Fruit fly (Drosophila melanogaster) whole organism, prepupa: ENCODE measurements around the gene Ctl1.

ENCODE experiments used
- Blimp-1 ChIP-seq: fragments of 200-800 bp; sonication (Bioruptor generic); optimal IDR thresholded peaks from 3 replicates; lab custom pipeline; 2017; ENCODE audit warnings: missing biosample characterization, missing genetic modification characterization, mild to moderate bottlenecking, moderate library complexity, missing genetic modification reagents
- CG10631 ChIP-seq: fragments of 200-800 bp; sonication (Bioruptor generic); optimal IDR thresholded peaks from 2 replicates; lab custom pipeline; 2016; ENCODE audit warnings: missing biosample characterization, missing genetic modification characterization
- CG11294 ChIP-seq: fragments of 200-800 bp; sonication (Bioruptor generic); IDR thresholded peaks from 2 replicates; pipeline ENCODE4 v1.3.6; 2022; ENCODE audit warnings: missing biosample characterization, missing genetic modification characterization
- CG11902 ChIP-seq: fragments of 200-800 bp; sonication (Bioruptor generic); optimal IDR thresholded peaks from 3 replicates; lab custom pipeline; 2016; ENCODE audit warnings: missing biosample characterization, missing genetic modification characterization
- CG1621 ChIP-seq: fragments of 200-800 bp; sonication (Bioruptor generic); optimal IDR thresholded peaks from 3 replicates; lab custom pipeline; 2018; ENCODE audit warnings: missing biosample characterization, mild to moderate bottlenecking, missing genetic modification characterization
- CG16779 ChIP-seq: fragments of 200-800 bp; sonication (Bioruptor generic); optimal IDR thresholded peaks from 3 replicates; lab custom pipeline; 2017; ENCODE audit warnings: missing biosample characterization, mild to moderate bottlenecking, missing genetic modification characterization
- CG31627 ChIP-seq: fragments of 200-800 bp; sonication (Bioruptor generic); optimal IDR thresholded peaks from 3 replicates; lab custom pipeline; 2016; ENCODE audit warnings: missing biosample characterization, missing genetic modification characterization
- CG32006 ChIP-seq: fragments of 200-800 bp; sonication (Bioruptor generic); optimal IDR thresholded peaks from 3 replicates; lab custom pipeline; 2017; ENCODE audit warnings: missing biosample characterization, mild to moderate bottlenecking, missing genetic modification characterization
- CG34406 ChIP-seq: fragments of 200-800 bp; sonication (Bioruptor generic); optimal IDR thresholded peaks from 3 replicates; lab custom pipeline; 2016; ENCODE audit warnings: missing biosample characterization, missing genetic modification characterization
- CG3919 ChIP-seq: fragments of 200-800 bp; sonication (Bioruptor generic); optimal IDR thresholded peaks from 3 replicates; lab custom pipeline; 2016; ENCODE audit warnings: missing biosample characterization, missing genetic modification characterization
- CG6163 ChIP-seq: fragments of 200-800 bp; sonication (Bioruptor generic); IDR thresholded peaks from 3 replicates; pipeline ENCODE4 v1.3.6; 2022; ENCODE audit warnings: missing biosample characterization, missing genetic modification characterization
- CG6276 ChIP-seq: fragments of 200-800 bp; sonication (Bioruptor generic); optimal IDR thresholded peaks from 2 replicates; lab custom pipeline; 2017; ENCODE audit warnings: missing biosample characterization, mild to moderate bottlenecking, missing genetic modification characterization
- CG6792 ChIP-seq: fragments of 200-800 bp; sonication (Bioruptor generic); optimal IDR thresholded peaks from 3 replicates; lab custom pipeline; 2016; ENCODE audit warnings: missing biosample characterization, missing genetic modification characterization
- CG6808 ChIP-seq: fragments of 200-800 bp; sonication (Bioruptor generic); optimal IDR thresholded peaks from 3 replicates; lab custom pipeline; 2017; ENCODE audit warnings: missing biosample characterization, missing genetic modification characterization, mild to moderate bottlenecking, moderate library complexity, missing genetic modification reagents
- CG6854 ChIP-seq: fragments of 200-800 bp; sonication (Bioruptor generic); optimal IDR thresholded peaks from 2 replicates; lab custom pipeline; 2017; ENCODE audit warnings: missing biosample characterization, mild to moderate bottlenecking, missing genetic modification characterization
- CG7368 ChIP-seq: fragments of 200-800 bp; sonication (Bioruptor generic); optimal IDR thresholded peaks from 3 replicates; lab custom pipeline; 2016; ENCODE audit warnings: missing biosample characterization, missing genetic modification characterization
- CG8632 ChIP-seq: fragments of 200-800 bp; sonication (Bioruptor generic); optimal IDR thresholded peaks from 3 replicates; lab custom pipeline; 2016; ENCODE audit warnings: missing biosample characterization, missing genetic modification characterization
- Eip93F ChIP-seq: fragments of 200-800 bp; sonication (Bioruptor generic); optimal IDR thresholded peaks from 2 replicates; lab custom pipeline; 2016; ENCODE audit warnings: missing biosample characterization, mild to moderate bottlenecking, missing genetic modification characterization
- Ets21C ChIP-seq: fragments of 200-800 bp; sonication (Bioruptor generic); optimal IDR thresholded peaks from 3 replicates; lab custom pipeline; 2016; ENCODE audit warnings: missing biosample characterization, missing genetic modification characterization
- Ets96B ChIP-seq: fragments of 200-800 bp; optimal IDR thresholded peaks from 2 replicates; lab custom pipeline; 2019; ENCODE audit warnings: missing biosample characterization, mild to moderate bottlenecking, missing genetic modification characterization, moderate library complexity
- Hr38 ChIP-seq: sonication (Bioruptor generic); optimal IDR thresholded peaks from 2 replicates; lab custom pipeline; 2016; ENCODE audit warnings: missing biosample characterization, missing genetic modification characterization
- Hr39 ChIP-seq: fragments of 200-800 bp; sonication (Bioruptor generic); optimal IDR thresholded peaks from 2 replicates; lab custom pipeline; 2016; ENCODE audit warnings: missing biosample characterization, missing genetic modification characterization
- Hr4 ChIP-seq: fragments of 200-800 bp; sonication (Bioruptor generic); optimal IDR thresholded peaks from 3 replicates; lab custom pipeline; 2016; ENCODE audit warnings: missing biosample characterization, missing genetic modification characterization
- Lpt ChIP-seq: fragments of 200-800 bp; sonication (Bioruptor generic); optimal IDR thresholded peaks from 3 replicates; lab custom pipeline; 2016; ENCODE audit warnings: missing biosample characterization, missing genetic modification characterization
- Met ChIP-seq: fragments of 200-800 bp; sonication (Bioruptor generic); optimal IDR thresholded peaks from 3 replicates; lab custom pipeline; 2016; ENCODE audit warnings: missing biosample characterization, missing genetic modification characterization
- OdsH ChIP-seq: fragments of 200-800 bp; sonication (Bioruptor generic); optimal IDR thresholded peaks from 3 replicates; lab custom pipeline; 2016; ENCODE audit warnings: missing biosample characterization, missing genetic modification characterization
- Sox102F ChIP-seq: fragments of 200-800 bp; sonication (Bioruptor generic); optimal IDR thresholded peaks from 2 replicates; lab custom pipeline; 2016; ENCODE audit warnings: missing biosample characterization, mild to moderate bottlenecking, missing genetic modification characterization
- Sox14 ChIP-seq: fragments of 200-800 bp; sonication (Bioruptor generic); optimal IDR thresholded peaks from 3 replicates; lab custom pipeline; 2016; ENCODE audit warnings: missing biosample characterization, missing genetic modification characterization
- Sox15 ChIP-seq: fragments of 200-800 bp; sonication (Bioruptor generic); optimal IDR thresholded peaks from 3 replicates; lab custom pipeline; 2016; ENCODE audit warnings: missing biosample characterization, missing genetic modification characterization
- achi ChIP-seq: fragments of 200-800 bp; sonication (Bioruptor generic); optimal IDR thresholded peaks from 3 replicates; lab custom pipeline; 2016; ENCODE audit warnings: missing biosample characterization, missing genetic modification characterization
- acj6 ChIP-seq: fragments of 200-800 bp; sonication (Bioruptor generic); optimal IDR thresholded peaks from 3 replicates; lab custom pipeline; 2016; ENCODE audit warnings: missing biosample characterization, missing genetic modification characterization
- cyc ChIP-seq: fragments of 200-800 bp; sonication (Bioruptor generic); optimal IDR thresholded peaks from 3 replicates; lab custom pipeline; 2016; ENCODE audit warnings: missing biosample characterization, missing genetic modification characterization
- dac ChIP-seq: fragments of 200-800 bp; sonication (Bioruptor generic); optimal IDR thresholded peaks from 2 replicates; lab custom pipeline; 2017; ENCODE audit warnings: missing biosample characterization, mild to moderate bottlenecking, missing genetic modification characterization
- esn ChIP-seq: fragments of 200-800 bp; sonication (Bioruptor generic); optimal IDR thresholded peaks from 2 replicates; lab custom pipeline; 2016; ENCODE audit warnings: missing biosample characterization, mild to moderate bottlenecking, missing genetic modification characterization, moderate library complexity
- fd59A ChIP-seq: fragments of 200-800 bp; sonication (Bioruptor generic); optimal IDR thresholded peaks from 2 replicates; lab custom pipeline; 2017; ENCODE audit warnings: missing biosample characterization, mild to moderate bottlenecking, missing genetic modification characterization, missing genetic modification reagents
- fd85E ChIP-seq: fragments of 200-800 bp; sonication (Bioruptor generic); optimal IDR thresholded peaks from 3 replicates; lab custom pipeline; 2016; ENCODE audit warnings: missing biosample characterization, missing genetic modification characterization
- fkh ChIP-seq: fragments of 200-800 bp; sonication (Bioruptor generic); optimal IDR thresholded peaks from 3 replicates; lab custom pipeline; 2017; ENCODE audit warnings: missing biosample characterization, mild to moderate bottlenecking, missing genetic modification characterization, moderate library complexity
- net ChIP-seq: fragments of 200-800 bp; sonication (Bioruptor generic); optimal IDR thresholded peaks from 3 replicates; lab custom pipeline; 2016; ENCODE audit warnings: missing biosample characterization, missing genetic modification characterization
- pdm3 ChIP-seq: fragments of 200-800 bp; sonication (Bioruptor generic); optimal IDR thresholded peaks from 3 replicates; lab custom pipeline; 2016; ENCODE audit warnings: missing biosample characterization, missing genetic modification characterization
- spab ChIP-seq: fragments of 200-800 bp; sonication (Bioruptor generic); optimal IDR thresholded peaks from 2 replicates; lab custom pipeline; 2017; ENCODE audit warnings: missing biosample characterization, mild to moderate bottlenecking, missing genetic modification characterization, missing genetic modification reagents
- svp ChIP-seq: fragments of 200-800 bp; sonication (Bioruptor generic); peaks from one replicate; lab custom pipeline; 2016; ENCODE audit warnings: missing biosample characterization, missing genetic modification characterization
- vri ChIP-seq: fragments of 200-800 bp; sonication (Bioruptor generic); optimal IDR thresholded peaks from 3 replicates; lab custom pipeline; 2016; ENCODE audit warnings: missing biosample characterization, mild to moderate bottlenecking, missing genetic modification characterization

The Ctl1 gene

dm6 chr3L:4269920-4270319, 7.8 kb upstream of the Ctl1 start (continued):
- TF ChIP-seq CG6808 (GFP tag; lab: Kevin White, UChicago), result peak; percentile 79
- TF ChIP-seq CG10631 (GFP tag; lab: Kevin White, UChicago), result peak; percentile 71
- peak; percentile 78 for TF ChIP-seq CG3919 (GFP tag; lab: Kevin White, UChicago)
- peak; percentile 66 for TF ChIP-seq vri (GFP tag; lab: Kevin White, UChicago)
- peak; percentile 30 for TF ChIP-seq Sox14 (GFP tag; lab: Kevin White, UChicago)
- peak; percentile 58 for TF ChIP-seq Hr4 (GFP tag; lab: Kevin White, UChicago)
- TF ChIP-seq esn (GFP tag; lab: Kevin White, UChicago), result peak; percentile 75
- TF ChIP-seq CG6792 (GFP tag; lab: Kevin White, UChicago), result peak; percentile 73
- peak; percentile 33 for TF ChIP-seq CG31627 (GFP tag; lab: Kevin White, UChicago)
- TF ChIP-seq fd59A (GFP tag; lab: Kevin White, UChicago), result peak; percentile 58
- peak; percentile 38 for TF ChIP-seq CG11902 (GFP tag; lab: Kevin White, UChicago)
- TF ChIP-seq Ets21C (GFP tag; lab: Kevin White, UChicago), result peak; percentile 12
- peak; percentile 81 for TF ChIP-seq achi
- peak; percentile 69 for TF ChIP-seq CG8632 (GFP tag; lab: Kevin White, UChicago)
- TF ChIP-seq acj6 (GFP tag; lab: Kevin White, UChicago), result peak; percentile 76
- TF ChIP-seq CG16779 (tag; lab: Kevin White, UChicago), result peak; percentile 64
- TF ChIP-seq spab, result peak; percentile 73
- TF ChIP-seq Hr38, result no peak
- no peak for TF ChIP-seq fkh
- peak; percentile 78 for TF ChIP-seq Ets96B (tag; lab: Kevin White, UChicago)
- TF ChIP-seq Blimp-1 (GFP tag; lab: Kevin White, UChicago), result peak; percentile 33
- TF ChIP-seq Met (GFP tag; lab: Kevin White, UChicago), result peak; percentile 77
- TF ChIP-seq CG6276, result peak; percentile 80
- peak; percentile 30 for TF ChIP-seq Hr39 (GFP tag; lab: Kevin White, UChicago)
- peak; percentile 76 for TF ChIP-seq CG34406 (GFP tag; lab: Kevin White, UChicago)
- TF ChIP-seq cyc (GFP tag; lab: Kevin White, UChicago), result peak; percentile 51
- TF ChIP-seq CG6854 (GFP tag; lab: Kevin White, UChicago), result peak; percentile 71
- TF ChIP-seq Sox15 (GFP tag; lab: Kevin White, UChicago), result peak; percentile 37
- peak; percentile 50 for TF ChIP-seq fd85E (GFP tag; lab: Kevin White, UChicago)
- peak; percentile 51 for TF ChIP-seq CG7368
- TF ChIP-seq Eip93F (GFP tag; lab: Kevin White, UChicago), result peak; percentile 12
- TF ChIP-seq CG11294 (GFP tag; lab: Robert Waterston, UW), result peak; percentile 29; the same call in 1 of the 2 replicates
- TF ChIP-seq dac (GFP tag; lab: Kevin White, UChicago), result peak; percentile 13
- TF ChIP-seq Sox102F (GFP tag; lab: Kevin White, UChicago), result peak; percentile 70
- TF ChIP-seq Lpt, result peak; percentile 74
- peak; percentile 79 for TF ChIP-seq CG6163
- peak; percentile 59 for TF ChIP-seq pdm3 (GFP tag; lab: Kevin White, UChicago)
- peak; percentile 70 for TF ChIP-seq net (GFP tag; lab: Kevin White, UChicago)
- TF ChIP-seq OdsH (GFP tag; lab: Kevin White, UChicago), result peak; percentile 79
- peak; percentile 90 for TF ChIP-seq CG32006 (GFP tag; lab: Kevin White, UChicago)
- TF ChIP-seq CG1621 (tag; lab: Kevin White, UChicago), result peak; percentile 56
- no peak for TF ChIP-seq svp (GFP tag; lab: Kevin White, UChicago)
